Worm (Caenorhabditis elegans) whole organism, L2 larva: ENCODE results near the gene plc-4.

Source experiments
- Y55F3AM.14 ChIP-seq: fragments of 200-800 bp; sonication (Bioruptor generic); optimal IDR thresholded peaks from 2 replicates; lab custom pipeline; 2018; ENCODE audit warnings: mild to moderate bottlenecking, missing genetic modification characterization, missing compliant biosample characterization
- ZK546.5 ChIP-seq: sonication (generic microtip); optimal IDR thresholded peaks from 2 replicates; lab custom pipeline; 2017; ENCODE audit warnings: missing biosample characterization, missing genetic modification characterization
- ama-1 ChIP-seq: fragments of 150-350 bp; optimal IDR thresholded peaks from 2 replicates; lab custom pipeline; 2018; ENCODE audit warnings: inconsistent platforms
- ceh-16 ChIP-seq: fragments of 150-350 bp; optimal IDR thresholded peaks from 2 replicates; lab custom pipeline; 2014; ENCODE audit warnings: missing biosample characterization, missing genetic modification characterization
- egl-27 ChIP-seq: sonication (generic microtip); optimal IDR thresholded peaks from 3 replicates; lab custom pipeline; 2017; ENCODE audit warnings: missing biosample characterization, missing genetic modification reagents, missing genetic modification characterization
- lsy-2 ChIP-seq, 2 experiments: fragments of 150-350 bp in 1 of 2; sonication (generic microtip) in 1 of 2; optimal IDR thresholded peaks; 2 replicates each; lab custom pipeline; 2014 to 2017; ENCODE audit warnings: missing biosample characterization in 2 of 2, missing genetic modification characterization in 2 of 2
- mab-5 ChIP-seq: fragments of 150-350 bp; optimal IDR thresholded peaks from 2 replicates; lab custom pipeline; 2014; ENCODE audit warnings: missing biosample characterization, missing genetic modification characterization
- nhr-11 ChIP-seq: fragments of 150-350 bp; optimal IDR thresholded peaks from 2 replicates; lab custom pipeline; 2014; ENCODE audit warnings: missing biosample characterization, missing genetic modification characterization
- nhr-25 ChIP-seq: fragments of 150-350 bp; sonication (generic microtip); optimal IDR thresholded peaks from 3 replicates; lab custom pipeline; 2014; ENCODE audit warnings: missing biosample characterization, missing genetic modification characterization
- nhr-6 ChIP-seq: fragments of 150-350 bp; optimal IDR thresholded peaks from 2 replicates; lab custom pipeline; 2014; ENCODE audit warnings: missing biosample characterization, missing genetic modification characterization
- zag-1 ChIP-seq: fragments of 150-350 bp; optimal IDR thresholded peaks from 2 replicates; lab custom pipeline; 2014; ENCODE audit warnings: missing biosample characterization, missing genetic modification characterization

- TF ChIP-seq nhr-11 (tag; lab: Kevin White, UChicago) (no peak), ZK546.5 (tag; lab: Kevin White, UChicago) (no peak), Y55F3AM.14 (GFP tag; lab: Kevin White, UChicago) (no peak), egl-27 (tag; lab: Kevin White, UChicago) (no peak), ama-1 (lab: Kevin White, UChicago) (no peak), lsy-2 (tag; optimal IDR thresholded peaks at IDR 0.05; lab: Kevin White, UChicago) (no peak), nhr-25 (tag; lab: Kevin White, UChicago) (no peak), ceh-16 (tag; lab: Kevin White, UChicago) (no peak), mab-5 (tag; lab: Kevin White, UChicago) (no peak), zag-1 (no peak), nhr-6 (tag; lab: Kevin White, UChicago) (no peak)
Observed at ce11 chrIV:7501337-7501736, 11.1 kb downstream of the plc-4 start, which contains the start of gene F55G1.15.
